Worm (Caenorhabditis elegans): ENCODE data around the gene col-156.

Gene col-156

ce11 chrV:11450257-11450656, at the start of gene col-156:
col-156 (minus strand) TSS chrV:11450357.
- TF ChIP-seq skn-1 (tag; optimal IDR thresholded peaks at IDR 0.05) = no peak
- no peak for TF ChIP-seq elt-1 (tag; optimal IDR thresholded peaks at IDR 0.05)
- TF ChIP-seq elt-3 (tag; optimal IDR thresholded peaks at IDR 0.05) = no peak

ce11 chrV:11499786-11500185, 49.6 kb upstream of the col-156 start:
- TF ChIP-seq lin-11 (tag; optimal IDR thresholded peaks at IDR 0.05) (no peak), sma-9 (GFP tag; optimal IDR thresholded peaks at IDR 0.05) (peak; percentile 14), sma-9 (tag; optimal IDR thresholded peaks at IDR 0.05) (no peak), sma-3 (GFP tag; optimal IDR thresholded peaks at IDR 0.05) (peak; percentile 30), fos-1 (tag; optimal IDR thresholded peaks at IDR 0.05) (peak; percentile 0), blmp-1 (tag; optimal IDR thresholded peaks at IDR 0.05; ENCODE audit: insufficient read depth) (peak; percentile 48)

- no peak for TF ChIP-seq nhr-12 (tag; optimal IDR thresholded peaks at IDR 0.05)
- no peak for TF ChIP-seq ceh-16 (tag; optimal IDR thresholded peaks at IDR 0.05)
- TF ChIP-seq lsy-2 (tag; optimal IDR thresholded peaks at IDR 0.05) = no peak
- TF ChIP-seq crh-2 (tag; optimal IDR thresholded peaks at IDR 0.05) = no peak
- no peak for TF ChIP-seq nhr-21 (tag; optimal IDR thresholded peaks at IDR 0.05)
- TF ChIP-seq blmp-1 (tag; optimal IDR thresholded peaks at IDR 0.05; ENCODE audit: insufficient read depth) = no peak
- TF ChIP-seq unc-39 (tag; optimal IDR thresholded peaks at IDR 0.05) = no peak
- no peak for TF ChIP-seq mbf-1 (tag; optimal IDR thresholded peaks at IDR 0.05)
- no peak for TF ChIP-seq lin-13 (GFP tag; optimal IDR thresholded peaks at IDR 0.05)
These were observed 47.3 kb upstream of the col-156 start for ce11 chrV:11497475-11497874.

- no peak for TF ChIP-seq lsy-2 (tag; optimal IDR thresholded peaks at IDR 0.05)
- no peak for TF ChIP-seq mab-5 (tag; optimal IDR thresholded peaks at IDR 0.05)
- no peak for TF ChIP-seq nhr-129 (tag; optimal IDR thresholded peaks at IDR 0.05)
- no peak for TF ChIP-seq sem-4 (tag; optimal IDR thresholded peaks at IDR 0.05)
- no peak for TF ChIP-seq nhr-237 (tag; optimal IDR thresholded peaks at IDR 0.05)
- no peak for TF ChIP-seq crh-2 (tag; optimal IDR thresholded peaks at IDR 0.05)
- TF ChIP-seq mbf-1 (tag; optimal IDR thresholded peaks at IDR 0.05) = no peak
- no peak for TF ChIP-seq unc-55 (GFP tag; optimal IDR thresholded peaks at IDR 0.05)
- TF ChIP-seq Y55F3AM.14 (GFP tag; optimal IDR thresholded peaks at IDR 0.05) = no peak
- no peak for TF ChIP-seq nhr-11 (tag; optimal IDR thresholded peaks at IDR 0.05)
- no peak for TF ChIP-seq gmeb-1 (tag; optimal IDR thresholded peaks at IDR 0.05)
- TF ChIP-seq ceh-82 (tag; optimal IDR thresholded peaks at IDR 0.05) = no peak
- no peak for TF ChIP-seq lin-11 (tag; optimal IDR thresholded peaks at IDR 0.05)
- TF ChIP-seq nhr-23 (tag; optimal IDR thresholded peaks at IDR 0.05) = no peak
- TF ChIP-seq fos-1 (tag; optimal IDR thresholded peaks at IDR 0.05) = no peak
- TF ChIP-seq sma-3 (GFP tag; optimal IDR thresholded peaks at IDR 0.05) = no peak
- TF ChIP-seq ceh-16 (tag; optimal IDR thresholded peaks at IDR 0.05) = no peak
These were observed 46.1 kb upstream of the col-156 start, which contains the start of gene htrl-1 for ce11 chrV:11496283-11496682. htrl-1 (minus strand) TSS chrV:11496383.

- TF ChIP-seq mdl-1 (tag; optimal IDR thresholded peaks at IDR 0.05) = no peak
- no peak for TF ChIP-seq sma-9 (GFP tag; optimal IDR thresholded peaks at IDR 0.05)
- TF ChIP-seq sma-9 (tag; optimal IDR thresholded peaks at IDR 0.05) = no peak
- TF ChIP-seq egl-27 (tag; optimal IDR thresholded peaks at IDR 0.05) = no peak
These were observed 42.3 kb upstream of the col-156 start, which contains the start of gene T11F9.21 for ce11 chrV:11492456-11492855. T11F9.21 (plus strand) TSS chrV:11492756.

ce11 chrV:11490382-11490781, 40.2 kb upstream of the col-156 start, which contains the start of gene dhs-19:
dhs-19 (minus strand) TSS chrV:11490482.
- TF ChIP-seq ztf-4 (tag; optimal IDR thresholded peaks at IDR 0.05) (no peak), nhr-11 (tag; optimal IDR thresholded peaks at IDR 0.05) (no peak), egl-27 (tag; optimal IDR thresholded peaks at IDR 0.05) (no peak), fos-1 (tag; optimal IDR thresholded peaks at IDR 0.05) (no peak)

ce11 chrV:11488288-11488687, 38.1 kb upstream of the col-156 start:
- TF ChIP-seq C34F6.9 (tag; optimal IDR thresholded peaks at IDR 0.05) (no peak), nhr-25 (tag; optimal IDR thresholded peaks at IDR 0.05) (no peak), dmd-4 (tag; optimal IDR thresholded peaks at IDR 0.05) (no peak), nhr-23 (tag; optimal IDR thresholded peaks at IDR 0.05) (no peak), mbf-1 (tag; optimal IDR thresholded peaks at IDR 0.05) (no peak), nhr-6 (tag; optimal IDR thresholded peaks at IDR 0.05) (no peak), snpc-4 (tag; optimal IDR thresholded peaks at IDR 0.05) (no peak), peb-1 (tag; optimal IDR thresholded peaks at IDR 0.05) (no peak), unc-39 (tag; optimal IDR thresholded peaks at IDR 0.05) (no peak), F13H6.1 (tag; optimal IDR thresholded peaks at IDR 0.05) (no peak), unc-62 (GFP tag; optimal IDR thresholded peaks at IDR 0.05) (no peak), ztf-4 (tag; optimal IDR thresholded peaks at IDR 0.05) (no peak), fos-1 (tag; optimal IDR thresholded peaks at IDR 0.05) (no peak), sma-3 (GFP tag; optimal IDR thresholded peaks at IDR 0.05) (no peak), nhr-77 (tag; optimal IDR thresholded peaks at IDR 0.05) (no peak), ceh-82 (tag; optimal IDR thresholded peaks at IDR 0.05) (no peak), ztf-1 (GFP tag; conservative IDR thresholded peaks at IDR 0.05) (no peak)

All from whole organism, L2 larva.